Worm (Caenorhabditis elegans): ENCODE measurements around the gene sra-11.
"Not testable (repeated sequence)": the region's sequence is repeated elsewhere in the genome, so short reads cannot be mapped to it uniquely, and the experiment has no call there.

ce11 chrII:10904379-10904778 is 5.7 kb downstream of the sra-11 start, which contains the start of gene sra-12:
- TF ChIP-seq him-1, W03F9.2, dao-5 (tag; optimal IDR thresholded peaks at IDR 0.05): not testable (repeated sequence)

All from whole organism, L4/young adult.